Worm (Caenorhabditis elegans): ENCODE measurements around the gene vps-32.1.

The vps-32.1 gene

DNA sequence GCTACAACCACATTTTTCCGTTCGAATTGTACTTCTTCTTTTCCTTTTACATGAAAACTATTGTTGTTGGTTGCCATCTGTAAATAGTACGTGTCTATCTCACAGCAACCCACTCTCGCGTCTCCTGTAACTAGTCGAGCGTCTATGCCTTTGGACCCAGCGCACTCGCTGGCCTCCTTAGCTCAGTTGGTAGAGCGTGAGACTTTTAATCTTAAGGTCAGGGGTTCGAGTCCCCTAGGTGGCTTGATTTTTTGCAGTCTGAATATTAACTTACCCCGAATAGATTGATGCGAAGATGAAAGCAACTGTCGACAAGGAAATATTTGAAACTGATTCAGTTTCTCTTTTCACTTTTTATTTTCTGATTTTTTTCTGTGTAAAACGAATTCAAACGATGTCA, 24.4 kb upstream of the vps-32.1 start, which contains the start of gene mpz-3:
Gene mpz-3, minus strand, starts transcription at position 320 of the 400 bp plus-strand sequence.
- TF ChIP-seq ceh-18 (tag; optimal IDR thresholded peaks at IDR 0.05) (no peak), unc-55 (GFP tag; optimal IDR thresholded peaks at IDR 0.05) (no peak), sdc-2 (tag; optimal IDR thresholded peaks at IDR 0.05) (no peak), C38D4.7 (GFP tag; optimal IDR thresholded peaks at IDR 0.05) (peak; percentile 8), hlh-8 (tag; optimal IDR thresholded peaks at IDR 0.05) (no peak), unc-42 (tag; optimal IDR thresholded peaks at IDR 0.05) (no peak), sox-4 (tag; optimal IDR thresholded peaks at IDR 0.05) (peak; percentile 37), C08G9.2 (tag; optimal IDR thresholded peaks at IDR 0.05) (no peak), rnt-1 (tag; optimal IDR thresholded peaks at IDR 0.05) (no peak), pqm-1 (tag; optimal IDR thresholded peaks at IDR 0.05) (no peak), pat-9 (tag; optimal IDR thresholded peaks at IDR 0.05) (peak; percentile 38), sox-2 (GFP tag; IDR thresholded peaks at IDR 0.05) (peak; percentile 27; the same call in 1 of the 2 replicates), lin-11 (tag; optimal IDR thresholded peaks at IDR 0.05) (peak; percentile 39), ceh-9 (tag; optimal IDR thresholded peaks at IDR 0.05) (no peak), Y22D7AL.16 (tag; optimal IDR thresholded peaks at IDR 0.05) (peak; percentile 32), nfya-1 (tag; optimal IDR thresholded peaks at IDR 0.05) (no peak), pax-1 (tag; optimal IDR thresholded peaks at IDR 0.05) (no peak), hlh-30 (tag; optimal IDR thresholded peaks at IDR 0.05; ENCODE audit: insufficient read depth) (no peak), unc-3 (GFP tag; conservative IDR thresholded peaks at IDR 0.05) (peak; percentile 60; the same call in 1 of the 2 replicates), unc-3 (tag; optimal IDR thresholded peaks at IDR 0.05) (peak; percentile 5), nhr-232 (tag; optimal IDR thresholded peaks at IDR 0.05) (peak; percentile 49), fkh-10 (GFP tag; optimal IDR thresholded peaks at IDR 0.05) (no peak), ceh-19 (GFP tag; optimal IDR thresholded peaks at IDR 0.05) (peak; percentile 36), lim-6 (tag; optimal IDR thresholded peaks at IDR 0.05) (no peak), T23F11.4 (GFP tag; optimal IDR thresholded peaks at IDR 0.05) (no peak), K02D7.2 (tag; optimal IDR thresholded peaks at IDR 0.05) (peak; percentile 10), ceh-6 (GFP tag; optimal IDR thresholded peaks at IDR 0.05) (peak; percentile 42), syd-9 (tag; optimal IDR thresholded peaks at IDR 0.05) (peak; percentile 2), odd-2 (tag; optimal IDR thresholded peaks at IDR 0.05) (no peak), eyg-1 (tag; optimal IDR thresholded peaks at IDR 0.05) (no peak), ets-4 (tag; optimal IDR thresholded peaks at IDR 0.05) (no peak), pha-4 (tag; optimal IDR thresholded peaks at IDR 0.05) (no peak), madf-2 (tag; optimal IDR thresholded peaks at IDR 0.05) (no peak), zip-5 (tag; optimal IDR thresholded peaks at IDR 0.05) (no peak), ceh-31 (tag; optimal IDR thresholded peaks at IDR 0.05) (peak; percentile 23), ztf-16 (tag; optimal IDR thresholded peaks at IDR 0.05) (peak; percentile 20), mec-3 (tag; optimal IDR thresholded peaks at IDR 0.05; ENCODE audit: borderline replicate concordance) (no peak), gmeb-2 (tag; optimal IDR thresholded peaks at IDR 0.05) (no peak), F13H6.1 (tag; optimal IDR thresholded peaks at IDR 0.05) (no peak), ahr-1 (tag; optimal IDR thresholded peaks at IDR 0.05) (no peak), elt-4 (tag; optimal IDR thresholded peaks at IDR 0.05) (no peak), hlh-13 (GFP tag; optimal IDR thresholded peaks at IDR 0.05) (no peak), pros-1 (tag; optimal IDR thresholded peaks at IDR 0.05) (no peak), dve-1 (tag; optimal IDR thresholded peaks at IDR 0.05) (peak; percentile 30), tbx-7 (tag; optimal IDR thresholded peaks at IDR 0.05) (no peak), ceh-45 (GFP tag; IDR thresholded peaks at IDR 0.05) (no peak), ceh-22 (tag; optimal IDR thresholded peaks at IDR 0.05) (no peak), npax-4 (tag; optimal IDR thresholded peaks at IDR 0.05) (peak; percentile 16), K09A11.1 (tag; optimal IDR thresholded peaks at IDR 0.05; ENCODE audit: insufficient read depth) (no peak), dmd-4 (tag; optimal IDR thresholded peaks at IDR 0.05; ENCODE audit: borderline replicate concordance) (no peak), hlh-15 (tag; optimal IDR thresholded peaks at IDR 0.05) (no peak), pag-3 (tag; optimal IDR thresholded peaks at IDR 0.05; ENCODE audit: borderline replicate concordance) (no peak), che-1 (tag; optimal IDR thresholded peaks at IDR 0.05) (peak; percentile 20)

Data from whole organism, late embryonic.